Worm (Caenorhabditis elegans) whole organism, L1 larva: ENCODE measurements around the gene rdy-2.

ENCODE experiments used
- C34B4.2 ChIP-seq: sonication (generic microtip); optimal IDR thresholded peaks from 2 replicates; lab custom pipeline; 2017; ENCODE audit warnings: mild to moderate bottlenecking, missing genetic modification characterization, missing compliant biosample characterization
- F16B12.6 ChIP-seq: fragments of 150-350 bp; optimal IDR thresholded peaks from 2 replicates; lab custom pipeline; 2014; ENCODE audit warnings: missing biosample characterization, missing genetic modification characterization
- Y116A8C.19 ChIP-seq: sonication (generic microtip); optimal IDR thresholded peaks from 2 replicates; lab custom pipeline; 2016; ENCODE audit warnings: missing compliant biosample characterization, missing genetic modification characterization, borderline replicate concordance
- alr-1 ChIP-seq: fragments of 200-800 bp; sonication (Bioruptor generic); optimal IDR thresholded peaks from 2 replicates; lab custom pipeline; 2018; ENCODE audit warnings: borderline replicate concordance, mild to moderate bottlenecking, missing genetic modification characterization, missing compliant biosample characterization
- aly-2 ChIP-seq: fragments of 150-350 bp; optimal IDR thresholded peaks from 2 replicates; lab custom pipeline; 2014; ENCODE audit warnings: missing biosample characterization, missing genetic modification characterization
- ceh-88 ChIP-seq: fragments of 200-800 bp; sonication (Bioruptor generic); IDR thresholded peaks from 2 replicates; pipeline ENCODE4 v1.3.6; 2022; ENCODE audit warnings: missing genetic modification characterization, missing compliant biosample characterization
- ceh-90 ChIP-seq: sonication (generic microtip); optimal IDR thresholded peaks from 2 replicates; lab custom pipeline; 2016; ENCODE audit warnings: missing genetic modification characterization, missing compliant biosample characterization
- ces-1 ChIP-seq: fragments of 150-350 bp; optimal IDR thresholded peaks from 2 replicates; lab custom pipeline; 2014; ENCODE audit warnings: missing biosample characterization, missing genetic modification reagents, missing genetic modification characterization
- dpl-1 ChIP-seq, 3 experiments: fragments of 150-350 bp in 2 of 3; sonication (generic microtip) in 1 of 3; optimal IDR thresholded peaks; 2 replicates each; lab custom pipeline; 2014 to 2017; ENCODE audit warnings: missing biosample characterization in 3 of 3, missing genetic modification characterization in 3 of 3, missing genetic modification reagents in 3 of 3
- dsc-1 ChIP-seq: sonication (generic microtip); optimal IDR thresholded peaks from 2 replicates; lab custom pipeline; 2016; ENCODE audit warnings: mild to moderate bottlenecking, missing genetic modification characterization, missing compliant biosample characterization
- egl-13 ChIP-seq: sonication (generic microtip); optimal IDR thresholded peaks from 2 replicates; lab custom pipeline; 2016; ENCODE audit warnings: missing genotype, missing genetic modification reagents, missing genetic modification characterization, missing compliant biosample characterization
- elt-2 ChIP-seq: sonication (generic microtip); optimal IDR thresholded peaks from 2 replicates; lab custom pipeline; 2016; ENCODE audit warnings: missing genetic modification characterization, mild to moderate bottlenecking, inconsistent platforms, missing compliant biosample characterization, missing genetic modification reagents
- ets-5 ChIP-seq: fragments of 200-800 bp; sonication (Bioruptor generic); IDR thresholded peaks from 2 replicates; pipeline ENCODE4 v1.3.6; 2022; ENCODE audit warnings: missing genetic modification characterization, missing compliant biosample characterization
- fkh-10 ChIP-seq: sonication (generic microtip); optimal IDR thresholded peaks from 2 replicates; lab custom pipeline; 2017; ENCODE audit warnings: missing biosample characterization, missing genetic modification reagents, missing genetic modification characterization
- fkh-8 ChIP-seq: sonication (generic microtip); optimal IDR thresholded peaks from 2 replicates; lab custom pipeline; 2016; ENCODE audit warnings: mild to moderate bottlenecking, missing genetic modification characterization, missing compliant biosample characterization
- fos-1 ChIP-seq: fragments of 150-350 bp; optimal IDR thresholded peaks from 2 replicates; lab custom pipeline; 2014; ENCODE audit warnings: missing biosample characterization, missing genetic modification characterization
- hpl-2 ChIP-seq: fragments of 150-350 bp; optimal IDR thresholded peaks from 2 replicates; lab custom pipeline; 2014; ENCODE audit warnings: missing biosample characterization, missing genetic modification reagents, missing genetic modification characterization
- isw-1 ChIP-seq: fragments of 200-800 bp; sonication (Bioruptor generic); IDR thresholded peaks from 2 replicates; pipeline ENCODE4 v1.3.6; 2022; ENCODE audit warnings: missing genetic modification characterization, missing compliant biosample characterization
- jun-1 ChIP-seq: fragments of 150-350 bp; optimal IDR thresholded peaks from 2 replicates; lab custom pipeline; 2014; ENCODE audit warnings: missing biosample characterization, missing genetic modification reagents, missing genetic modification characterization
- lin-15B ChIP-seq: fragments of 150-350 bp; sonication (generic microtip); optimal IDR thresholded peaks from 3 replicates; lab custom pipeline; 2014; ENCODE audit warnings: missing biosample characterization, missing genetic modification characterization
- lin-35 ChIP-seq, 2 experiments: fragments of 150-350 bp; optimal IDR thresholded peaks; 2 replicates each; lab custom pipeline; 2014; ENCODE audit warnings: missing biosample characterization in 2 of 2, missing genetic modification characterization in 2 of 2, missing genetic modification reagents in 2 of 2
- lsy-2 ChIP-seq, 2 experiments: fragments of 150-350 bp; optimal IDR thresholded peaks; 2 replicates each; lab custom pipeline; 2014; ENCODE audit warnings: missing biosample characterization in 2 of 2, missing genetic modification characterization in 2 of 2
- mab-9 ChIP-seq: fragments of 200-800 bp; sonication (Bioruptor generic); IDR thresholded peaks from 2 replicates; pipeline ENCODE4 v1.3.6; 2022; ENCODE audit warnings: missing genetic modification reagents, missing genetic modification characterization, missing compliant biosample characterization
- mdl-1 ChIP-seq, 2 experiments: fragments of 150-350 bp; optimal IDR thresholded peaks; 2 replicates each; lab custom pipeline; 2014 to 2017; ENCODE audit warnings: missing biosample characterization in 2 of 2, missing genetic modification characterization in 2 of 2, inconsistent platforms in 1 of 2
- mef-2 ChIP-seq: fragments of 150-350 bp; optimal IDR thresholded peaks from 2 replicates; lab custom pipeline; 2014; ENCODE audit warnings: missing biosample characterization, missing genetic modification characterization
- nhr-11 ChIP-seq: fragments of 150-350 bp; optimal IDR thresholded peaks from 2 replicates; lab custom pipeline; 2014; ENCODE audit warnings: missing biosample characterization, missing genetic modification characterization
- nhr-12 ChIP-seq: sonication (generic microtip); optimal IDR thresholded peaks from 2 replicates; lab custom pipeline; 2017; ENCODE audit warnings: missing biosample characterization, missing genetic modification characterization
- nhr-19 ChIP-seq: fragments of 200-800 bp; sonication (Bioruptor generic); conservative IDR thresholded peaks from 2 replicates; pipeline ENCODE4 v1.3.6; 2022; ENCODE audit warnings: missing genetic modification characterization, missing compliant biosample characterization
- nhr-28 ChIP-seq: fragments of 150-350 bp; optimal IDR thresholded peaks from 2 replicates; lab custom pipeline; 2014; ENCODE audit warnings: missing biosample characterization, missing genetic modification characterization
- nhr-47 ChIP-seq: sonication (generic microtip); optimal IDR thresholded peaks from 2 replicates; lab custom pipeline; 2016; ENCODE audit warnings: mild to moderate bottlenecking, missing genetic modification characterization, moderate library complexity, missing compliant biosample characterization
- nhr-76 ChIP-seq: sonication (generic microtip); optimal IDR thresholded peaks from 2 replicates; lab custom pipeline; 2017; ENCODE audit warnings: missing biosample characterization, missing genetic modification characterization
- nhr-84 ChIP-seq: sonication (generic microtip); optimal IDR thresholded peaks from 2 replicates; lab custom pipeline; 2017; ENCODE audit warnings: missing biosample characterization, missing genetic modification characterization
- pax-3 ChIP-seq: fragments of 200-800 bp; sonication (Bioruptor generic); optimal IDR thresholded peaks from 2 replicates; lab custom pipeline; 2018; ENCODE audit warnings: mild to moderate bottlenecking, missing genetic modification characterization, moderate library complexity, missing compliant biosample characterization
- pqm-1 ChIP-seq: sonication (generic microtip); optimal IDR thresholded peaks from 3 replicates; lab custom pipeline; 2017; ENCODE audit warnings: missing biosample characterization, missing genetic modification characterization
- rnt-1 ChIP-seq: sonication (generic microtip); optimal IDR thresholded peaks from 2 replicates; lab custom pipeline; 2016; ENCODE audit warnings: mild to moderate bottlenecking, missing genetic modification characterization, moderate library complexity, missing compliant biosample characterization
- skn-1 ChIP-seq: fragments of 150-350 bp; optimal IDR thresholded peaks from 2 replicates; lab custom pipeline; 2014; ENCODE audit warnings: missing biosample characterization, missing genetic modification characterization
- snpc-4 ChIP-seq: fragments of 150-350 bp; optimal IDR thresholded peaks from 2 replicates; lab custom pipeline; 2014; ENCODE audit warnings: missing biosample characterization, missing genetic modification characterization
- snu-23 ChIP-seq: sonication (generic microtip); optimal IDR thresholded peaks from 2 replicates; lab custom pipeline; 2016; ENCODE audit warnings: missing genetic modification characterization, missing compliant biosample characterization
- sptf-1 ChIP-seq: fragments of 150-350 bp; optimal IDR thresholded peaks from 2 replicates; lab custom pipeline; 2014; ENCODE audit warnings: missing biosample characterization, missing genetic modification characterization
- tbx-2 ChIP-seq: sonication (generic microtip); optimal IDR thresholded peaks from 2 replicates; lab custom pipeline; 2016; ENCODE audit warnings: missing genetic modification characterization, missing compliant biosample characterization
- unc-130 ChIP-seq: fragments of 150-350 bp; optimal IDR thresholded peaks from 2 replicates; lab custom pipeline; 2017; ENCODE audit warnings: missing biosample characterization, missing genetic modification characterization, inconsistent platforms
- unc-30 ChIP-seq: sonication (generic microtip); optimal IDR thresholded peaks from 2 replicates; lab custom pipeline; 2017; ENCODE audit warnings: missing biosample characterization, missing genetic modification characterization
- unc-98 ChIP-seq: fragments of 200-800 bp; sonication (Bioruptor generic); IDR thresholded peaks from 2 replicates; pipeline ENCODE4 v1.3.6; 2022; ENCODE audit warnings: missing genetic modification characterization, missing compliant biosample characterization
- vab-15 ChIP-seq: sonication (generic microtip); optimal IDR thresholded peaks from 2 replicates; lab custom pipeline; 2017; ENCODE audit warnings: missing genotype, mild to moderate bottlenecking, missing genetic modification characterization, missing compliant biosample characterization
- xbp-1 ChIP-seq: sonication (generic microtip); optimal IDR thresholded peaks from 2 replicates; lab custom pipeline; 2016; ENCODE audit warnings: missing genetic modification characterization, missing compliant biosample characterization
- zag-1 ChIP-seq: fragments of 150-350 bp; optimal IDR thresholded peaks from 2 replicates; lab custom pipeline; 2014; ENCODE audit warnings: missing biosample characterization, missing genetic modification characterization
- zip-4 ChIP-seq: fragments of 200-800 bp; sonication (Bioruptor generic); optimal IDR thresholded peaks from 2 replicates; lab custom pipeline; 2018; ENCODE audit warnings: mild to moderate bottlenecking, missing genetic modification characterization, moderate library complexity, missing compliant biosample characterization
- ztf-11 ChIP-seq, 2 experiments: sonication (generic microtip); optimal IDR thresholded peaks; 2 replicates each; lab custom pipeline; 2016 to 2017; ENCODE audit warnings: missing genetic modification characterization in 2 of 2, missing biosample characterization in 1 of 2, missing compliant biosample characterization in 1 of 2

The rdy-2 gene

DNA sequence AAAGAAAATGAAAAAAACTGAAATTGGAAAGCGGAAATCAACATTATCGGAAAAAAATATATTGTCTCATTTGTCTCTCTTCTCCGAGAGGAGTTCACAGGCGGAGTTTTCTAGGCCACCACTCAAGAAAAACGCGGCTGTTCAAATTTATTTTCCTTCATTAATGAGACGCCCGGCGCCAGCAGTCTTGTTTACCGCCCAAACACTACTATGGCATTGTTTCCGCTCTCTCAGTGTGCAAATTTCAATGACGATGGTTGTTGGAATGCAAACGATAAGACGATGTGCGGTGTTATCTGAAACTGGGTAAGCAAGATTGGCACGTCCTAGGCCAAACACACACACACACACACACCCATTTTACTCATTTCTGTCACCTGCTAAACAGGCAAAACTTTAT, 44.0 kb downstream of the rdy-2 start, which contains the start of gene cav-2 (continued):
- TF ChIP-seq zag-1 (tag; lab: Kevin White, UChicago) (no peak), ceh-88 (0 out of 2 replicates have a peak, but pooled peaks have one; percentile 29), mef-2 (no peak), nhr-28 (no peak), lin-35 (GFP tag; optimal IDR thresholded peaks at IDR 0.05; lab: Kevin White, UChicago) (peak; percentile 96), ces-1 (GFP tag; lab: Kevin White, UChicago) (no peak), alr-1 (tag; lab: Kevin White, UChicago) (peak; percentile 12), dsc-1 (tag; lab: Kevin White, UChicago) (peak; percentile 96), elt-2 (tag; lab: Kevin White, UChicago) (peak; percentile 80), nhr-47 (tag; lab: Kevin White, UChicago) (peak; percentile 91), unc-130 (tag; lab: Kevin White, UChicago) (peak; percentile 60), isw-1 (peak; percentile 79), unc-98 (GFP tag; lab: Robert Waterston, UW) (peak; percentile 86), jun-1 (tag; lab: Kevin White, UChicago) (peak; percentile 66), ceh-90 (tag; lab: Kevin White, UChicago) (peak; percentile 97), aly-2 (no peak), nhr-12 (tag; lab: Kevin White, UChicago) (no peak), sptf-1 (tag; lab: Kevin White, UChicago) (no peak), mdl-1 (tag; optimal IDR thresholded peaks at IDR 0.05; lab: Kevin White, UChicago) (peak in 1 of 2 experiments; percentile 50), nhr-19 (GFP tag; lab: Robert Waterston, UW) (peak; percentile 88), zip-4 (GFP tag; lab: Kevin White, UChicago) (peak; percentile 74), fkh-10 (GFP tag; lab: Kevin White, UChicago) (no peak), skn-1 (tag; lab: Kevin White, UChicago) (peak; percentile 42), tbx-2 (peak; percentile 92), vab-15 (tag; lab: Kevin White, UChicago) (peak; percentile 70), unc-30 (no peak), ets-5 (GFP tag; lab: Robert Waterston, UW) (no peak), hpl-2 (GFP tag; lab: Kevin White, UChicago) (no peak), pqm-1 (tag; lab: Kevin White, UChicago) (peak; percentile 86), rnt-1 (peak; percentile 99), snpc-4 (tag; lab: Kevin White, UChicago) (peak; percentile 33), nhr-84 (tag; lab: Kevin White, UChicago) (no peak), lsy-2 (tag; optimal IDR thresholded peaks at IDR 0.05; lab: Kevin White, UChicago) (peak; percentile 83 to 84), xbp-1 (tag; lab: Kevin White, UChicago) (peak; percentile 88), pax-3 (tag; lab: Kevin White, UChicago) (peak; percentile 99), egl-13 (tag; lab: Kevin White, UChicago) (peak; percentile 94), fos-1 (tag; lab: Kevin White, UChicago) (peak; percentile 72), F16B12.6 (tag; lab: Kevin White, UChicago) (no peak), mab-9 (GFP tag; lab: Robert Waterston, UW) (peak; percentile 86), nhr-11 (tag; lab: Kevin White, UChicago) (peak; percentile 50), Y116A8C.19 (tag; lab: Kevin White, UChicago) (peak; percentile 66), fkh-8 (tag; lab: Kevin White, UChicago) (peak; percentile 76), snu-23 (GFP tag; lab: Kevin White, UChicago) (peak; percentile 87), ztf-11 (tag; optimal IDR thresholded peaks at IDR 0.05; lab: Kevin White, UChicago) (peak in 1 of 2 experiments; percentile 97), dpl-1 (GFP tag; optimal IDR thresholded peaks at IDR 0.05; lab: Kevin White, UChicago) (peak; percentile 92 to 99 (median 96)), lin-15B (peak; percentile 71), C34B4.2 (peak; percentile 27), nhr-76 (tag; lab: Kevin White, UChicago) (no peak)
